Worm (Caenorhabditis elegans) whole organism, young adult: ENCODE measurements around the gene tbc-11.

Source experiments
- B0019.2 ChIP-seq: fragments of 200-800 bp; sonication (Bioruptor generic); conservative IDR thresholded peaks from 2 replicates; pipeline ENCODE4 v1.3.6; 2022; ENCODE audit warnings: missing genetic modification reagents, missing genetic modification characterization, missing compliant biosample characterization
- B0261.1 ChIP-seq: sonication (generic microtip); optimal IDR thresholded peaks from 2 replicates; lab custom pipeline; 2016; ENCODE audit warnings: mild to moderate bottlenecking, missing genetic modification characterization, moderate library complexity, missing compliant biosample characterization
- B0336.3 ChIP-seq: fragments of 200-800 bp; sonication (Bioruptor generic); IDR thresholded peaks from 2 replicates; pipeline ENCODE4 v1.3.6; 2022; ENCODE audit warnings: missing genetic modification characterization, missing compliant biosample characterization
- C17E4.6 ChIP-seq: fragments of 200-800 bp; sonication (Bioruptor generic); IDR thresholded peaks from 2 replicates; pipeline ENCODE4 v1.3.6; 2022; ENCODE audit warnings: missing genetic modification reagents, missing genetic modification characterization, missing compliant biosample characterization
- F10E7.11 ChIP-seq: sonication (generic microtip); optimal IDR thresholded peaks from 2 replicates; lab custom pipeline; 2017; ENCODE audit warnings: mild to moderate bottlenecking, missing genetic modification characterization, moderate library complexity, missing compliant biosample characterization
- F33H1.4 ChIP-seq: fragments of 200-800 bp; sonication (Bioruptor generic); IDR thresholded peaks from 2 replicates; pipeline ENCODE4 v1.3.6; 2022; ENCODE audit warnings: missing genetic modification reagents, missing genetic modification characterization, missing compliant biosample characterization
- F37B4.10 ChIP-seq: fragments of 200-800 bp; sonication (Bioruptor generic); IDR thresholded peaks from 2 replicates; pipeline ENCODE4 v1.3.6; 2022; ENCODE audit warnings: missing genetic modification characterization, missing compliant biosample characterization
- K11D2.4 ChIP-seq: fragments of 200-800 bp; sonication (Bioruptor generic); IDR thresholded peaks from 2 replicates; pipeline ENCODE4 v1.3.6; 2022; ENCODE audit warnings: missing genetic modification reagents, missing genetic modification characterization, missing compliant biosample characterization
- T07F8.4 ChIP-seq: sonication (generic microtip); optimal IDR thresholded peaks from 2 replicates; lab custom pipeline; 2016; ENCODE audit warnings: mild to moderate bottlenecking, missing genetic modification characterization, moderate library complexity, missing compliant biosample characterization
- T26A5.8 ChIP-seq: sonication (generic microtip); optimal IDR thresholded peaks from 2 replicates; lab custom pipeline; 2016; ENCODE audit warnings: missing genetic modification characterization, missing compliant biosample characterization
- Y56A3A.18 ChIP-seq: fragments of 200-800 bp; sonication (Bioruptor generic); IDR thresholded peaks from 2 replicates; pipeline ENCODE4 v1.3.6; 2022; ENCODE audit warnings: missing genetic modification reagents, missing genetic modification characterization, missing compliant biosample characterization
- akir-1 ChIP-seq: fragments of 200-800 bp; sonication (Bioruptor generic); optimal IDR thresholded peaks from 2 replicates; lab custom pipeline; 2018; ENCODE audit warnings: mild to moderate bottlenecking, missing genetic modification characterization, moderate library complexity, missing compliant biosample characterization
- aptf-2 ChIP-seq: fragments of 200-800 bp; sonication (Bioruptor generic); conservative IDR thresholded peaks from 2 replicates; pipeline ENCODE4 v1.3.6; 2022; ENCODE audit warnings: missing genetic modification reagents, missing genetic modification characterization, missing compliant biosample characterization
- attf-6 ChIP-seq: fragments of 200-800 bp; sonication (Bioruptor generic); IDR thresholded peaks from 2 replicates; pipeline ENCODE4 v1.3.6; 2022; ENCODE audit warnings: missing genetic modification reagents, missing genetic modification characterization, missing compliant biosample characterization
- bed-2 ChIP-seq: fragments of 200-800 bp; sonication (Bioruptor generic); IDR thresholded peaks from 2 replicates; pipeline ENCODE4 v1.3.6; 2022; ENCODE audit warnings: missing genetic modification reagents, missing genetic modification characterization, missing compliant biosample characterization
- ccch-3 ChIP-seq: fragments of 200-800 bp; sonication (Bioruptor generic); optimal IDR thresholded peaks from 2 replicates; lab custom pipeline; 2018; ENCODE audit warnings: mild to moderate bottlenecking, missing genetic modification characterization, missing compliant biosample characterization
- cebp-1 ChIP-seq, 2 experiments: fragments of 200-800 bp in 1 of 2; sonication (Bioruptor generic) in 1 of 2; sonication (generic microtip) in 1 of 2; IDR thresholded peaks in 1 of 2; optimal IDR thresholded peaks in 1 of 2; 2 replicates each; pipeline versions ENCODE4 v1.3.6 to Lab custom; 2017 to 2022; ENCODE audit warnings: missing compliant biosample characterization in 2 of 2, missing genetic modification characterization in 2 of 2, mild to moderate bottlenecking in 1 of 2, missing genetic modification reagents in 1 of 2, moderate library complexity in 1 of 2
- ceh-27 ChIP-seq: fragments of 200-800 bp; sonication (Bioruptor generic); optimal IDR thresholded peaks from 2 replicates; lab custom pipeline; 2018; ENCODE audit warnings: mild to moderate bottlenecking, missing genetic modification characterization, moderate library complexity, missing compliant biosample characterization
- chd-7 ChIP-seq: sonication (generic microtip); optimal IDR thresholded peaks from 2 replicates; lab custom pipeline; 2016; ENCODE audit warnings: mild to moderate bottlenecking, missing genetic modification characterization, moderate library complexity, missing compliant biosample characterization
- dox-1 ChIP-seq: fragments of 200-800 bp; sonication (Bioruptor generic); IDR thresholded peaks from 2 replicates; pipeline ENCODE4 v1.3.6; 2022; ENCODE audit warnings: missing genetic modification reagents, missing genetic modification characterization, missing compliant biosample characterization
- dpff-1 ChIP-seq: sonication (generic microtip); optimal IDR thresholded peaks from 2 replicates; lab custom pipeline; 2017; ENCODE audit warnings: mild to moderate bottlenecking, missing genetic modification characterization, missing compliant biosample characterization
- dpl-1 ChIP-seq: fragments of 150-350 bp; optimal IDR thresholded peaks from 2 replicates; lab custom pipeline; 2014; ENCODE audit warnings: missing biosample characterization, missing genetic modification reagents, missing genetic modification characterization
- efl-1 ChIP-seq: fragments of 150-350 bp; optimal IDR thresholded peaks from 2 replicates; lab custom pipeline; 2014; ENCODE audit warnings: missing biosample characterization, missing genetic modification reagents, missing genetic modification characterization
- ekl-4 ChIP-seq: fragments of 200-800 bp; sonication (Bioruptor generic); IDR thresholded peaks from 2 replicates; pipeline ENCODE4 v1.3.6; 2022; ENCODE audit warnings: missing genetic modification reagents, missing genetic modification characterization, missing compliant biosample characterization
- ets-4 ChIP-seq: fragments of 200-800 bp; sonication (Bioruptor generic); optimal IDR thresholded peaks from 2 replicates; lab custom pipeline; 2018; ENCODE audit warnings: mild to moderate bottlenecking, missing genetic modification characterization, missing compliant biosample characterization
- hlh-12 ChIP-seq: sonication (generic microtip); optimal IDR thresholded peaks from 2 replicates; lab custom pipeline; 2016; ENCODE audit warnings: missing genetic modification characterization, missing compliant biosample characterization
- hmg-1.2 ChIP-seq: fragments of 200-800 bp; sonication (Bioruptor generic); IDR thresholded peaks from 2 replicates; pipeline ENCODE4 v1.3.6; 2022; ENCODE audit warnings: missing genetic modification reagents, missing genetic modification characterization, missing compliant biosample characterization
- hmg-20 ChIP-seq: fragments of 200-800 bp; sonication (Bioruptor generic); IDR thresholded peaks from 2 replicates; pipeline ENCODE4 v1.3.6; 2022; ENCODE audit warnings: missing genetic modification reagents, missing genetic modification characterization, missing compliant biosample characterization
- let-526 ChIP-seq: fragments of 200-800 bp; sonication (Bioruptor generic); IDR thresholded peaks from 2 replicates; pipeline ENCODE4 v1.3.6; 2022; ENCODE audit warnings: missing genetic modification reagents, missing genetic modification characterization, missing compliant biosample characterization
- lin-40 ChIP-seq: sonication (generic microtip); optimal IDR thresholded peaks from 2 replicates; lab custom pipeline; 2016; ENCODE audit warnings: missing genetic modification characterization, mild to moderate bottlenecking, missing compliant biosample characterization, missing genotype, missing genetic modification reagents
- lin-54 ChIP-seq: fragments of 200-800 bp; sonication (Bioruptor generic); optimal IDR thresholded peaks from 2 replicates; lab custom pipeline; 2018; ENCODE audit warnings: mild to moderate bottlenecking, missing genetic modification characterization, missing compliant biosample characterization
- lir-1 ChIP-seq: fragments of 200-800 bp; sonication (Bioruptor generic); conservative IDR thresholded peaks from 2 replicates; pipeline ENCODE4 v1.3.6; 2022; ENCODE audit warnings: missing genetic modification reagents, missing genetic modification characterization, missing compliant biosample characterization
- madf-6 ChIP-seq: fragments of 200-800 bp; sonication (Bioruptor generic); IDR thresholded peaks from 2 replicates; pipeline ENCODE4 v1.3.6; 2022; ENCODE audit warnings: missing genetic modification reagents, missing genetic modification characterization, missing compliant biosample characterization
- mcd-1 ChIP-seq: fragments of 200-800 bp; sonication (Bioruptor generic); IDR thresholded peaks from 2 replicates; pipeline ENCODE4 v1.3.6; 2022; ENCODE audit warnings: missing genetic modification reagents, missing genetic modification characterization, missing compliant biosample characterization
- nfya-1 ChIP-seq: sonication (generic microtip); optimal IDR thresholded peaks from 2 replicates; lab custom pipeline; 2017; ENCODE audit warnings: antibody characterized with exemption, missing compliant biosample characterization, missing genetic modification characterization, borderline replicate concordance; ENCODE audit not compliant: insufficient read depth
- nhr-179 ChIP-seq: sonication (generic microtip); optimal IDR thresholded peaks from 2 replicates; lab custom pipeline; 2016; ENCODE audit warnings: mild to moderate bottlenecking, missing genetic modification characterization, missing compliant biosample characterization
- nhr-80 ChIP-seq: sonication (generic microtip); optimal IDR thresholded peaks from 2 replicates; lab custom pipeline; 2016; ENCODE audit warnings: missing genetic modification characterization, missing compliant biosample characterization
- pbrm-1 ChIP-seq: fragments of 200-800 bp; sonication (Bioruptor generic); IDR thresholded peaks from 2 replicates; pipeline ENCODE4 v1.3.6; 2022; ENCODE audit warnings: missing genetic modification reagents, missing genetic modification characterization, missing compliant biosample characterization
- sdz-38 ChIP-seq: sonication (generic microtip); optimal IDR thresholded peaks from 2 replicates; lab custom pipeline; 2016; ENCODE audit warnings: missing genotype, missing genetic modification characterization, missing compliant biosample characterization
- snpc-1.1 ChIP-seq: sonication (generic microtip); optimal IDR thresholded peaks from 2 replicates; lab custom pipeline; 2017; ENCODE audit warnings: missing genetic modification characterization, mild to moderate bottlenecking, missing compliant biosample characterization, antibody characterized with exemption, moderate library complexity, missing genotype, missing genetic modification reagents; ENCODE audit not compliant: insufficient read depth
- snpc-1.3 ChIP-seq: sonication (generic microtip); optimal IDR thresholded peaks from 2 replicates; lab custom pipeline; 2017; ENCODE audit warnings: missing genetic modification characterization, mild to moderate bottlenecking, missing compliant biosample characterization, antibody characterized with exemption, moderate library complexity, missing genotype, missing genetic modification reagents; ENCODE audit not compliant: insufficient read depth
- snpc-4 ChIP-seq, 5 experiments: fragments of 150-350 bp in 1 of 5; sonication (generic microtip) in 4 of 5; optimal IDR thresholded peaks; 2 replicates each; lab custom pipeline; 2014 to 2018; ENCODE audit warnings: missing genetic modification characterization in 5 of 5, missing biosample characterization in 3 of 5, antibody characterized with exemption in 2 of 5, mild to moderate bottlenecking in 2 of 5, missing compliant biosample characterization in 2 of 5, missing genotype in 2 of 5, moderate library complexity in 2 of 5, missing genetic modification reagents in 1 of 5
- xnd-1 ChIP-seq: sonication (generic microtip); optimal IDR thresholded peaks from 2 replicates; lab custom pipeline; 2016; ENCODE audit warnings: missing genotype, missing genetic modification reagents, missing genetic modification characterization, missing compliant biosample characterization
- zfh-2 ChIP-seq: fragments of 200-800 bp; sonication (Bioruptor generic); conservative IDR thresholded peaks from 2 replicates; pipeline ENCODE4 v1.3.6; 2022; ENCODE audit warnings: missing genetic modification reagents, missing genetic modification characterization, missing compliant biosample characterization
- zim-3 ChIP-seq: sonication (generic microtip); optimal IDR thresholded peaks from 2 replicates; lab custom pipeline; 2017; ENCODE audit warnings: mild to moderate bottlenecking, missing genetic modification characterization, moderate library complexity, missing compliant biosample characterization
- ztf-18 ChIP-seq: sonication (generic microtip); optimal IDR thresholded peaks from 2 replicates; lab custom pipeline; 2016; ENCODE audit warnings: missing genotype, mild to moderate bottlenecking, missing genetic modification characterization, missing compliant biosample characterization
- ztf-25 ChIP-seq: fragments of 200-800 bp; sonication (Bioruptor generic); IDR thresholded peaks from 2 replicates; pipeline ENCODE4 v1.3.6; 2022; ENCODE audit warnings: missing genetic modification reagents, missing genetic modification characterization, missing compliant biosample characterization

tbc-11 gene

DNA sequence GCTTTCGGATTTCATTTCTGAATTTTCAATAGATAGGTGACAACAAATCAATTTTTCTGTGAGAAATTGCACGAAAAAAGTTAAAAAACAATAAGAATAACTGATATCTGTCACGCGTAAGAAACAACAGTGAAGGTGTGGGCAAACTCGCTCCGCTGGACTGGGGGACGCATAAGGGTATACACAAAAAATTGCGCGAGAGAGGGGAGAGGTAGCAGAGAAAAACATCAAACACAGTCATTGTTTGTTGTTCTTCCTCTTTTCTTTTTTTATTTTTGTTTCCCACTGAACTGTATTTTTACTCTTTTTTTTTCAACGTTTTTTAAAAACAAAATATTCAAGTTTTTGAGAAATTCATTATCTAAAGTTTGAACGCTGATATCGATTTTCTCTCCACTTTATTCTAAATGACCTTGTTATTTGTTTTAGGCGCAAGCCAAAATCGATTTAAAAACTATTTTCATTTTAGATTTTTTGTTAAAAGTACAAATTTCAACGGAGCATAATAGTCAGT lies at the start of gene tbc-11, which contains the start of gene pifk-1:
Gene tbc-11, plus strand, starts transcription at position 464 of the 514 bp plus-strand sequence.
Gene pifk-1, minus strand, starts transcription at position 17 of the 514 bp plus-strand sequence.
- TF ChIP-seq madf-6 (GFP tag; lab: Robert Waterston, UW) (no peak), K11D2.4 (GFP tag; lab: Robert Waterston, UW) (no peak), lir-1 (no peak), dpff-1 (no peak), T07F8.4 (tag; lab: Kevin White, UChicago) (no peak), cebp-1 (GFP tag; IDR thresholded peaks at IDR 0.05; lab: Robert Waterston, UW) (no peak), cebp-1 (tag; optimal IDR thresholded peaks at IDR 0.05; lab: Kevin White, UChicago) (no peak), F33H1.4 (GFP tag; lab: Robert Waterston, UW) (no peak), zfh-2 (GFP tag; lab: Robert Waterston, UW) (no peak), ceh-27 (GFP tag; lab: Kevin White, UChicago) (peak; percentile 24), zim-3 (tag; lab: Kevin White, UChicago) (no peak), B0261.1 (no peak), bed-2 (GFP tag; lab: Robert Waterston, UW) (no peak), lin-54 (GFP tag; lab: Kevin White, UChicago) (no peak), F10E7.11 (no peak), chd-7 (no peak), C17E4.6 (GFP tag; lab: Robert Waterston, UW) (no peak), dox-1 (GFP tag; lab: Robert Waterston, UW) (0 out of 2 replicates have a peak, but pooled peaks have one; percentile 32), B0336.3 (no peak), F37B4.10 (no peak), T26A5.8 (tag; lab: Kevin White, UChicago) (no peak), ekl-4 (GFP tag; lab: Robert Waterston, UW) (no peak), sdz-38 (no peak), ccch-3 (no peak), mcd-1 (GFP tag; lab: Robert Waterston, UW) (peak; percentile 65), akir-1 (no peak), nfya-1 (no peak), Y56A3A.18 (no peak), xnd-1 (no peak), B0019.2 (no peak), attf-6 (GFP tag; lab: Robert Waterston, UW) (no peak), snpc-4 (GFP tag; optimal IDR thresholded peaks at IDR 0.05; lab: Kevin White, UChicago) (no peak), snpc-4 (tag; optimal IDR thresholded peaks at IDR 0.05; lab: Kevin White, UChicago) (peak in 1 of 4 experiments; percentile 65), efl-1 (no peak), ets-4 (no peak), hmg-20 (GFP tag; lab: Robert Waterston, UW) (no peak), nhr-179 (tag; lab: Kevin White, UChicago) (no peak), pbrm-1 (GFP tag; lab: Robert Waterston, UW) (no peak), hmg-1.2 (GFP tag; lab: Robert Waterston, UW) (peak; percentile 9; the same call in 1 of the 2 replicates), hlh-12 (tag; lab: Kevin White, UChicago) (no peak), nhr-80 (tag; lab: Kevin White, UChicago) (peak; percentile 75), snpc-1.3 (tag; lab: Kevin White, UChicago) (no peak), lin-40 (peak; percentile 23), ztf-25 (GFP tag; lab: Robert Waterston, UW) (no peak), snpc-1.1 (no peak), let-526 (no peak), aptf-2 (GFP tag; lab: Robert Waterston, UW) (no peak), ztf-18 (tag; lab: Kevin White, UChicago) (no peak), dpl-1 (GFP tag; lab: Kevin White, UChicago) (no peak)
